Worm (Caenorhabditis elegans): ENCODE measurements around the gene irld-44.

Gene irld-44

DNA sequence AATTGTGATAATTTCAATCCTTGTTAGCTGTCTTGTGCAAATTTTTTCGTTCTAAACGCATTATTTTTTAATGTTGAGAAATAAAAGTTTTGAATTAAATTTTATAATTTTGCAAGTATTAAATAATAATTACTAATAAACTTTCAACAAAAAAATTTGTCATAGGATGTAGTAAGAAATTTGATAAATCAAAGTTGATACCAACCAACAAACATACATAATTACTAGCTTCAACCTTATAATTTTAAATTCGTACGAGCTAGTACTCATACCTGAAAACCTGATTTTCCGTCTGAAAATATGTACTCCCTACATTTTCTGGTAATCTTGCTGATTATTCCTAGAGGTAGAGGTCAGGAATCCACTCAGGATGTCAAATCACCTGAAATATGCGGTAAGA lies at the start of gene irld-44:
irld-44 (plus strand) TSS at position 301 of the 400 bp plus-strand sequence.
- TF ChIP-seq ceh-36 (tag; optimal IDR thresholded peaks at IDR 0.05), result no peak
- no peak for TF ChIP-seq flt-1 (GFP tag; IDR thresholded peaks at IDR 0.05)

DNA sequence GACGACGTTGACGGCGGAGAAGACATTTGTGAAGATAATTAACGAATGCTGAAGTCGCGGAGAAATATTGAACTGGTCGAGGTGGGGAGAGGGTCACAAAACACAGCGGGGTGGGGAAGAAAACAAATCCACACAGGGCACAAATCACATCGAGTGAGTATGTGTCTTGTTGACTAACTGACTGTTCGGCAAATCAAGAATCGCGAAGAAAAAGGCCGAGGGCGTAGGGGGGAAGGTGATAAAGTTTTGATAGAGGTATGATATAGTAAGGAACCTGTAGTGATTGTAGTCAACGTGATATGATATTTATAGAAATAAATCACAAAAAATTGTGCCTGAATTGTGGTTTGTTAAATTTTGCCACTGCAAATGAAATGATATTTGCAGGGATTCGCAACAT lies 43.4 kb upstream of the irld-44 start, which contains the start of gene nhr-178:
nhr-178 (minus strand) TSS at position 164 of the 400 bp plus-strand sequence.
- no peak for TF ChIP-seq ceh-13 (GFP tag; optimal IDR thresholded peaks at IDR 0.05)
- TF ChIP-seq F13C5.2 (tag; optimal IDR thresholded peaks at IDR 0.05), result no peak
- no peak for TF ChIP-seq hnd-1 (tag; optimal IDR thresholded peaks at IDR 0.05)
- TF ChIP-seq sea-1 (GFP tag; conservative IDR thresholded peaks at IDR 0.05), result no peak
- no peak for TF ChIP-seq tra-4 (tag; optimal IDR thresholded peaks at IDR 0.05)
- no peak for TF ChIP-seq B0310.2 (tag; optimal IDR thresholded peaks at IDR 0.05)
- no peak for TF ChIP-seq pes-1 (GFP tag; IDR thresholded peaks at IDR 0.05)
- no peak for TF ChIP-seq tbx-37 (GFP tag; conservative IDR thresholded peaks at IDR 0.05)
- no peak for TF ChIP-seq tbx-11 (GFP tag; IDR thresholded peaks at IDR 0.05)
- no peak for TF ChIP-seq ets-7 (tag; optimal IDR thresholded peaks at IDR 0.05)
- no peak for TF ChIP-seq flt-1 (GFP tag; IDR thresholded peaks at IDR 0.05)
- TF ChIP-seq hmbx-1 (tag; optimal IDR thresholded peaks at IDR 0.05), result no peak

- TF ChIP-seq flt-1 (GFP tag; IDR thresholded peaks at IDR 0.05) (no peak), F13C5.2 (tag; optimal IDR thresholded peaks at IDR 0.05) (no peak), hmbx-1 (tag; optimal IDR thresholded peaks at IDR 0.05) (no peak), ets-7 (tag; optimal IDR thresholded peaks at IDR 0.05) (no peak), ama-1 (optimal IDR thresholded peaks at IDR 0.05) (no peak), B0310.2 (tag; optimal IDR thresholded peaks at IDR 0.05) (no peak), tra-4 (tag; optimal IDR thresholded peaks at IDR 0.05) (no peak), aly-1 (tag; optimal IDR thresholded peaks at IDR 0.05) (no peak), tbx-11 (GFP tag; IDR thresholded peaks at IDR 0.05) (no peak), hnd-1 (tag; optimal IDR thresholded peaks at IDR 0.05) (no peak), tbx-37 (GFP tag; conservative IDR thresholded peaks at IDR 0.05) (no peak), ceh-36 (tag; optimal IDR thresholded peaks at IDR 0.05) (no peak)
These were observed 41.0 kb upstream of the irld-44 start, which contains the start of gene nhr-177 for ce11 chrV:1610097-1610496. Gene nhr-177, plus strand, starts transcription at chrV:1610263.

ce11 chrV:1611570-1611969 lies 39.6 kb upstream of the irld-44 start:
- TF ChIP-seq tbx-37 (GFP tag; conservative IDR thresholded peaks at IDR 0.05), result no peak
- TF ChIP-seq scrt-1 (GFP tag; IDR thresholded peaks at IDR 0.05), result no peak
- TF ChIP-seq hmg-4 (GFP tag; optimal IDR thresholded peaks at IDR 0.05), result no peak
- no peak for TF ChIP-seq aly-1 (tag; optimal IDR thresholded peaks at IDR 0.05)
- no peak for TF ChIP-seq B0310.2 (tag; optimal IDR thresholded peaks at IDR 0.05)
- TF ChIP-seq ceh-36 (tag; optimal IDR thresholded peaks at IDR 0.05), result no peak
- no peak for TF ChIP-seq hmbx-1 (tag; optimal IDR thresholded peaks at IDR 0.05)
- TF ChIP-seq ceh-13 (GFP tag; optimal IDR thresholded peaks at IDR 0.05), result no peak

- TF ChIP-seq tra-4 (tag; optimal IDR thresholded peaks at IDR 0.05), result no peak
- TF ChIP-seq flt-1 (GFP tag; IDR thresholded peaks at IDR 0.05), result no peak
- TF ChIP-seq sea-1 (GFP tag; conservative IDR thresholded peaks at IDR 0.05), result no peak
- no peak for TF ChIP-seq F13C5.2 (tag; optimal IDR thresholded peaks at IDR 0.05)
- TF ChIP-seq ceh-13 (GFP tag; optimal IDR thresholded peaks at IDR 0.05), result no peak
- TF ChIP-seq aly-1 (tag; optimal IDR thresholded peaks at IDR 0.05), result no peak
- no peak for TF ChIP-seq scrt-1 (GFP tag; IDR thresholded peaks at IDR 0.05)
- no peak for TF ChIP-seq ama-1 (optimal IDR thresholded peaks at IDR 0.05)
- TF ChIP-seq pes-1 (GFP tag; IDR thresholded peaks at IDR 0.05), result no peak
- no peak for TF ChIP-seq hmg-4 (GFP tag; optimal IDR thresholded peaks at IDR 0.05)
- TF ChIP-seq hmbx-1 (tag; optimal IDR thresholded peaks at IDR 0.05), result no peak
- TF ChIP-seq ceh-36 (tag; optimal IDR thresholded peaks at IDR 0.05), result no peak
- no peak for TF ChIP-seq B0310.2 (tag; optimal IDR thresholded peaks at IDR 0.05)
- no peak for TF ChIP-seq hnd-1 (tag; optimal IDR thresholded peaks at IDR 0.05)
- TF ChIP-seq tbx-11 (GFP tag; IDR thresholded peaks at IDR 0.05), result no peak
- no peak for TF ChIP-seq tbx-37 (GFP tag; conservative IDR thresholded peaks at IDR 0.05)
- TF ChIP-seq ets-7 (tag; optimal IDR thresholded peaks at IDR 0.05), result no peak
These were observed 36.4 kb upstream of the irld-44 start, which contains the start of gene srbc-41 for ce11 chrV:1614726-1615125. Gene srbc-41, minus strand, starts transcription at chrV:1614826.

DNA sequence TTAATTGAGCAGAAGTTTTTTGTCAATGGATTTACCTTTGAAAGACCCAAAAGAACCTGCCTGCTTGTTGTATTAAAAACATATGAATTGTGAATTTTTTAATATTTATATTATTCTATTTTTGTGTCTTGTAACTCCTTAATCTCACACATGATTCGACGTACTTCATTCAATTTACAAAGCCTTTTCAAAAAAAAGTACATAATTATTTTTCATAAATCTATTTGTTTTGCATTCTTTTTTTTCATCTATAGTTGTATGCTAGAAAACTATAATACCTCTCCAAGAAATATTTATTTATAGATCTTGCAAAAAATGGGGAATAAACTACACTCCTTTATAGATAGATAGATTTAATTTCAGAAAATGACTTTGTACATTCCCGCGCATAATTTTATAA lies 32.4 kb upstream of the irld-44 start, which contains the start of gene nhr-179:
nhr-179 (minus strand) TSS at position 101 of the 400 bp plus-strand sequence.
- TF ChIP-seq ceh-36 (tag; optimal IDR thresholded peaks at IDR 0.05), result no peak
- TF ChIP-seq sea-1 (GFP tag; conservative IDR thresholded peaks at IDR 0.05), result no peak

ce11 chrV:1620537-1620936 lies 30.6 kb upstream of the irld-44 start:
- TF ChIP-seq hmbx-1 (tag; optimal IDR thresholded peaks at IDR 0.05), result no peak
- no peak for TF ChIP-seq ceh-36 (tag; optimal IDR thresholded peaks at IDR 0.05)
- TF ChIP-seq tbx-11 (GFP tag; IDR thresholded peaks at IDR 0.05), result no peak
- no peak for TF ChIP-seq aly-1 (tag; optimal IDR thresholded peaks at IDR 0.05)
- TF ChIP-seq pes-1 (GFP tag; IDR thresholded peaks at IDR 0.05), result no peak
- TF ChIP-seq sea-1 (GFP tag; conservative IDR thresholded peaks at IDR 0.05), result no peak
- TF ChIP-seq tra-4 (tag; optimal IDR thresholded peaks at IDR 0.05), result no peak
- no peak for TF ChIP-seq B0310.2 (tag; optimal IDR thresholded peaks at IDR 0.05)
- TF ChIP-seq hmg-4 (GFP tag; optimal IDR thresholded peaks at IDR 0.05), result no peak

ce11 chrV:1621494-1621893 lies 29.7 kb upstream of the irld-44 start, which contains the start of gene nhr-117:
Gene nhr-117, minus strand, starts transcription at chrV:1621520.
- TF ChIP-seq aly-1 (tag; optimal IDR thresholded peaks at IDR 0.05), result no peak
- TF ChIP-seq ama-1 (optimal IDR thresholded peaks at IDR 0.05), result no peak
- TF ChIP-seq ceh-13 (GFP tag; optimal IDR thresholded peaks at IDR 0.05), result no peak
- no peak for TF ChIP-seq sea-1 (GFP tag; conservative IDR thresholded peaks at IDR 0.05)
- no peak for TF ChIP-seq hmbx-1 (tag; optimal IDR thresholded peaks at IDR 0.05)
- TF ChIP-seq tbx-11 (GFP tag; IDR thresholded peaks at IDR 0.05), result no peak
- TF ChIP-seq hmg-4 (GFP tag; optimal IDR thresholded peaks at IDR 0.05), result no peak
- no peak for TF ChIP-seq pes-1 (GFP tag; IDR thresholded peaks at IDR 0.05)
- TF ChIP-seq tra-4 (tag; optimal IDR thresholded peaks at IDR 0.05), result no peak
- TF ChIP-seq tbx-37 (GFP tag; conservative IDR thresholded peaks at IDR 0.05), result no peak
- no peak for TF ChIP-seq flt-1 (GFP tag; IDR thresholded peaks at IDR 0.05)
- no peak for TF ChIP-seq B0310.2 (tag; optimal IDR thresholded peaks at IDR 0.05)
- no peak for TF ChIP-seq F13C5.2 (tag; optimal IDR thresholded peaks at IDR 0.05)
- TF ChIP-seq ceh-36 (tag; optimal IDR thresholded peaks at IDR 0.05), result no peak
- TF ChIP-seq ets-7 (tag; optimal IDR thresholded peaks at IDR 0.05), result no peak
- no peak for TF ChIP-seq hnd-1 (tag; optimal IDR thresholded peaks at IDR 0.05)
- TF ChIP-seq scrt-1 (GFP tag; IDR thresholded peaks at IDR 0.05), result no peak

Measured in whole organism, early embryonic.